Fruit fly (Drosophila melanogaster) whole organism, embryonic: ENCODE measurements around the gene CG10809.

Experiments used
- Abd-B ChIP-seq: fragments of 200-800 bp; sonication (Bioruptor generic); optimal IDR thresholded peaks from 2 replicates; lab custom pipeline; 2018; ENCODE audit warnings: missing biosample characterization, mild to moderate bottlenecking, missing genetic modification characterization, moderate library complexity
- CG11398 ChIP-seq: fragments of 200-800 bp; sonication (Bioruptor generic); optimal IDR thresholded peaks from 2 replicates; lab custom pipeline; 2016; ENCODE audit warnings: missing biosample characterization, missing genetic modification characterization
- CG13123 ChIP-seq: fragments of 200-800 bp; sonication (Bioruptor generic); optimal IDR thresholded peaks from 2 replicates; lab custom pipeline; 2016; ENCODE audit warnings: missing biosample characterization, missing genetic modification characterization
- CG13296 ChIP-seq: fragments of 200-800 bp; sonication (Bioruptor generic); optimal IDR thresholded peaks from 3 replicates; lab custom pipeline; 2018; ENCODE audit warnings: missing biosample characterization, mild to moderate bottlenecking, missing genetic modification characterization
- CG13894 ChIP-seq: fragments of 200-800 bp; sonication (Bioruptor generic); optimal IDR thresholded peaks from 3 replicates; lab custom pipeline; 2018; ENCODE audit warnings: missing biosample characterization, mild to moderate bottlenecking, missing genetic modification characterization, moderate library complexity
- CG14965 ChIP-seq: fragments of 200-800 bp; sonication (Bioruptor generic); optimal IDR thresholded peaks from 2 replicates; lab custom pipeline; 2016; ENCODE audit warnings: missing biosample characterization, missing genetic modification characterization, borderline replicate concordance
- CG15601 ChIP-seq: fragments of 200-800 bp; sonication (Bioruptor generic); optimal IDR thresholded peaks from 3 replicates; lab custom pipeline; 2019; ENCODE audit warnings: missing biosample characterization, mild to moderate bottlenecking, missing genetic modification characterization, moderate library complexity
- CG1647 ChIP-seq: fragments of 200-800 bp; sonication (Bioruptor generic); optimal IDR thresholded peaks from 3 replicates; lab custom pipeline; 2016; ENCODE audit warnings: missing biosample characterization, missing genetic modification characterization
- CG3847 ChIP-seq: fragments of 200-800 bp; sonication (Bioruptor generic); IDR thresholded peaks from 2 replicates; pipeline ENCODE4 v1.3.6; 2022; ENCODE audit warnings: missing biosample characterization, missing genetic modification characterization
- CG6175 ChIP-seq: fragments of 200-800 bp; sonication (Bioruptor generic); IDR thresholded peaks from 3 replicates; pipeline ENCODE4 v1.3.6; 2022; ENCODE audit warnings: missing biosample characterization, missing genetic modification characterization
- CG8359 ChIP-seq: fragments of 200-800 bp; sonication (Bioruptor generic); optimal IDR thresholded peaks from 2 replicates; lab custom pipeline; 2017; ENCODE audit warnings: missing biosample characterization, mild to moderate bottlenecking, missing genetic modification characterization, borderline replicate concordance
- CG9727 ChIP-seq: fragments of 200-800 bp; sonication (Bioruptor generic); optimal IDR thresholded peaks from 3 replicates; lab custom pipeline; 2017; ENCODE audit warnings: missing biosample characterization, mild to moderate bottlenecking, missing genetic modification characterization
- Dip2 ChIP-seq: fragments of 200-800 bp; sonication (Bioruptor generic); IDR thresholded peaks from 2 replicates; pipeline ENCODE4 v1.3.6; 2022; ENCODE audit warnings: missing biosample characterization, missing genetic modification characterization
- Eip74EF ChIP-seq, 2 experiments: fragments of 200-800 bp in 1 of 2; fragments of >200 bp in 1 of 2; sonication (Bioruptor generic) in 1 of 2; optimal IDR thresholded peaks; 2 replicates each; lab custom pipeline; 2017 to 2019; ENCODE audit warnings: missing biosample characterization in 2 of 2, missing genetic modification characterization in 2 of 2, mild to moderate bottlenecking in 1 of 2, moderate library complexity in 1 of 2
- Elba2 ChIP-seq: fragments of 200-800 bp; sonication (Bioruptor generic); optimal IDR thresholded peaks from 3 replicates; lab custom pipeline; 2016; ENCODE audit warnings: missing biosample characterization, missing genetic modification characterization
- GATAe ChIP-seq: fragments of 200-800 bp; sonication (Bioruptor generic); conservative IDR thresholded peaks from 2 replicates; pipeline ENCODE4 v1.3.6; 2022; ENCODE audit warnings: missing biosample characterization, missing genetic modification characterization
- H15 ChIP-seq: fragments of 200-800 bp; sonication (Bioruptor generic); IDR thresholded peaks from 3 replicates; pipeline ENCODE4 v1.3.6; 2022; ENCODE audit warnings: missing biosample characterization, missing genetic modification characterization
- HLH4C ChIP-seq: fragments of 200-800 bp; sonication (Bioruptor generic); IDR thresholded peaks from 3 replicates; pipeline ENCODE4 v1.3.6; 2022; ENCODE audit warnings: missing biosample characterization, missing genetic modification characterization; ENCODE audit not compliant: partially characterized antibody
- HmgD ChIP-seq: fragments of 200-800 bp; sonication (Bioruptor generic); optimal IDR thresholded peaks from 3 replicates; lab custom pipeline; 2016; ENCODE audit warnings: missing biosample characterization, missing genetic modification characterization
- Hmx ChIP-seq: fragments of 200-800 bp; sonication (Bioruptor generic); optimal IDR thresholded peaks from 2 replicates; lab custom pipeline; 2016; ENCODE audit warnings: missing biosample characterization, missing genetic modification characterization
- NC2β ChIP-seq: fragments of 200-800 bp; sonication (Bioruptor generic); optimal IDR thresholded peaks from 2 replicates; lab custom pipeline; 2016; ENCODE audit warnings: missing biosample characterization, missing genetic modification characterization
- Nf-YB ChIP-seq: fragments of 200-800 bp; sonication (Bioruptor generic); optimal IDR thresholded peaks from 3 replicates; lab custom pipeline; 2019; ENCODE audit warnings: missing biosample characterization, mild to moderate bottlenecking, missing genetic modification characterization, moderate library complexity
- NfI ChIP-seq: fragments of 200-800 bp; sonication (Bioruptor generic); optimal IDR thresholded peaks from 3 replicates; lab custom pipeline; 2018; ENCODE audit warnings: missing biosample characterization, mild to moderate bottlenecking, missing genetic modification characterization, moderate library complexity
- Pdp1 ChIP-seq, 2 experiments: fragments of 200-800 bp; sonication (Bioruptor generic); optimal IDR thresholded peaks; 3 replicates each; lab custom pipeline; 2016; ENCODE audit warnings: missing biosample characterization in 2 of 2, missing genetic modification characterization in 2 of 2, mild to moderate bottlenecking in 1 of 2, moderate library complexity in 1 of 2
- Sin3A ChIP-seq: fragments of >200 bp; optimal IDR thresholded peaks from 2 replicates; lab custom pipeline; 2018
- Six4 ChIP-seq: fragments of 200-800 bp; sonication (Bioruptor generic); optimal IDR thresholded peaks from 2 replicates; lab custom pipeline; 2016; ENCODE audit warnings: missing biosample characterization, missing genetic modification characterization
- Sox100B ChIP-seq: fragments of 200-800 bp; sonication (Bioruptor generic); optimal IDR thresholded peaks from 3 replicates; lab custom pipeline; 2018; ENCODE audit warnings: missing biosample characterization, mild to moderate bottlenecking, missing genetic modification characterization
- Usf ChIP-seq: fragments of 200-800 bp; sonication (Bioruptor generic); optimal IDR thresholded peaks from 2 replicates; lab custom pipeline; 2017; ENCODE audit warnings: missing genotype, missing biosample characterization, missing genetic modification characterization
- az2 ChIP-seq: fragments of 200-800 bp; sonication (Bioruptor generic); optimal IDR thresholded peaks from 3 replicates; lab custom pipeline; 2016; ENCODE audit warnings: missing biosample characterization, missing genetic modification characterization
- caup ChIP-seq: fragments of 200-800 bp; sonication (Bioruptor generic); optimal IDR thresholded peaks from 3 replicates; lab custom pipeline; 2017; ENCODE audit warnings: missing biosample characterization, mild to moderate bottlenecking, missing genetic modification characterization, moderate library complexity; ENCODE audit not compliant: severe bottlenecking
- chinmo ChIP-seq: fragments of 200-800 bp; sonication (Bioruptor generic); IDR thresholded peaks from 4 replicates; pipeline ENCODE4 v1.3.6; 2022; ENCODE audit warnings: missing biosample characterization, missing genetic modification characterization; ENCODE audit not compliant: partially characterized antibody
- ci ChIP-seq: fragments of 200-800 bp; sonication (Bioruptor generic); IDR thresholded peaks from 3 replicates; pipeline ENCODE4 v1.3.6; 2022; ENCODE audit warnings: missing biosample characterization, missing genetic modification characterization
- emc ChIP-seq: fragments of 200-800 bp; sonication (Bioruptor generic); optimal IDR thresholded peaks from 2 replicates; lab custom pipeline; 2016; ENCODE audit warnings: missing biosample characterization, missing genetic modification characterization
- hb ChIP-seq: fragments of 200-800 bp; sonication (Bioruptor generic); IDR thresholded peaks from 3 replicates; pipeline ENCODE4 v1.3.6; 2022; ENCODE audit warnings: missing biosample characterization, missing genetic modification characterization; ENCODE audit not compliant: partially characterized antibody
- hbn ChIP-seq: fragments of 200-800 bp; sonication (Bioruptor generic); IDR thresholded peaks from 2 replicates; pipeline ENCODE4 v1.3.6; 2022; ENCODE audit warnings: missing biosample characterization, missing genetic modification characterization; ENCODE audit not compliant: partially characterized antibody
- her ChIP-seq: fragments of 200-800 bp; sonication (Bioruptor generic); optimal IDR thresholded peaks from 2 replicates; lab custom pipeline; 2016; ENCODE audit warnings: missing biosample characterization, missing genetic modification characterization
- insv ChIP-seq, 2 experiments: fragments of 200-800 bp; sonication (Bioruptor generic); optimal IDR thresholded peaks; 3 replicates each; lab custom pipeline; 2016 to 2018; ENCODE audit warnings: missing biosample characterization in 2 of 2, missing genetic modification characterization in 2 of 2
- inv ChIP-seq: fragments of 200-800 bp; sonication (Bioruptor generic); IDR thresholded peaks from 2 replicates; pipeline ENCODE4 v1.3.6; 2022; ENCODE audit warnings: missing biosample characterization, missing genetic modification characterization; ENCODE audit not compliant: partially characterized antibody
- jumu ChIP-seq: fragments of 200-800 bp; sonication (Bioruptor generic); optimal IDR thresholded peaks from 3 replicates; lab custom pipeline; 2016; ENCODE audit warnings: missing biosample characterization, missing genetic modification characterization
- lilli ChIP-seq: fragments of 200-800 bp; sonication (Bioruptor generic); optimal IDR thresholded peaks from 3 replicates; lab custom pipeline; 2016; ENCODE audit warnings: missing biosample characterization, missing genetic modification characterization
- luna ChIP-seq: fragments of 200-800 bp; sonication (Bioruptor generic); optimal IDR thresholded peaks from 2 replicates; lab custom pipeline; 2016; ENCODE audit warnings: missing biosample characterization, missing genetic modification characterization
- nom ChIP-seq: fragments of 200-800 bp; sonication (Bioruptor generic); optimal IDR thresholded peaks from 2 replicates; lab custom pipeline; 2017; ENCODE audit warnings: missing biosample characterization, missing genetic modification characterization, mild to moderate bottlenecking, moderate library complexity, missing genetic modification reagents
- peb ChIP-seq: fragments of 200-800 bp; sonication (Bioruptor generic); IDR thresholded peaks from 2 replicates; pipeline ENCODE4 v1.3.6; 2022; ENCODE audit warnings: missing biosample characterization, missing genetic modification characterization
- pros ChIP-seq: fragments of 200-800 bp; sonication (Bioruptor generic); optimal IDR thresholded peaks from 3 replicates; lab custom pipeline; 2019; ENCODE audit warnings: missing biosample characterization, mild to moderate bottlenecking, missing genetic modification characterization, moderate library complexity
- salm ChIP-seq: fragments of 200-800 bp; sonication (Bioruptor generic); optimal IDR thresholded peaks from 2 replicates; lab custom pipeline; 2018; ENCODE audit warnings: missing biosample characterization, mild to moderate bottlenecking, missing genetic modification characterization
- shn ChIP-seq: fragments of 200-800 bp; sonication (Bioruptor generic); optimal IDR thresholded peaks from 3 replicates; lab custom pipeline; 2016; ENCODE audit warnings: missing biosample characterization, missing genetic modification characterization
- sima ChIP-seq: fragments of 200-800 bp; sonication (Bioruptor generic); optimal IDR thresholded peaks from 2 replicates; lab custom pipeline; 2016; ENCODE audit warnings: missing biosample characterization, missing genetic modification characterization
- sna ChIP-seq: fragments of 200-800 bp; sonication (Bioruptor generic); IDR thresholded peaks from 2 replicates; pipeline ENCODE4 v1.3.6; 2022; ENCODE audit warnings: missing biosample characterization, missing genetic modification characterization; ENCODE audit not compliant: partially characterized antibody
- stwl ChIP-seq: fragments of 200-800 bp; sonication (Bioruptor generic); optimal IDR thresholded peaks from 3 replicates; lab custom pipeline; 2018; ENCODE audit warnings: missing biosample characterization, mild to moderate bottlenecking, missing genetic modification characterization, moderate library complexity
- trem ChIP-seq: fragments of 200-800 bp; optimal IDR thresholded peaks from 3 replicates; lab custom pipeline; 2019; ENCODE audit warnings: missing biosample characterization, mild to moderate bottlenecking, missing genetic modification characterization, moderate library complexity

The CG10809 gene

DNA sequence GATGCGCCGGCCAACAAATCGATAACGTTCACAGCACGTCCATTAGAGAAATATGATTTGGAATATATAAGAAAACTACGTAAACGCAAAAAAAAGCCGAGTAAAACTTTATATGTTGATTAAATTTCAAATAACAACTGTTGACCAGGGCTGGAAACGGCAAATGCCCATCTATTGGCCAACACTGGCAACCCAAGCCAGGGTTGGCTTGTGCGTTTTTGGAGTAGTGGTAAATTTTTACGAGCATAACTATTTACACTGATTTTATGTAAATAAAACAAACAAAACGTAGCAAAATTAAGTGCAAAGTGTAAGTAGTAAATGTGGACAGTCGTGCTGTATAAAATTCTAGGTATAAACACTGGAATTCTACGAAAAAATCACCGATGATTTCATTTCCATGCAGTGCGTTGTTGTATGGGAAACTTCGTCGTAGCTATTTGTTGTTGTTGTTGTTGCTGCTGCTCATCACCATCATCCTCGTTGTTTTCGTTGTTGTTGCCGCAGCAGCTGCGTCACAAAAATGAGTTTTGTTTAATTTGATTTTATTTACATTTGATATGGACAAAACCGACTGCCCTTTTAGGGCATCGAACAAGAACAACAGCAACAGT is 39.5 kb upstream of the CG10809 start, which contains the start of gene nudE (continued):
- no peak for TF ChIP-seq CG11398 (GFP tag; lab: Kevin White, UChicago)
- no peak for TF ChIP-seq CG9727 (GFP tag; lab: Kevin White, UChicago)
- no peak for TF ChIP-seq hb
- TF ChIP-seq stwl (tag; lab: Kevin White, UChicago): peak; percentile 61
- TF ChIP-seq Usf (GFP tag; lab: Kevin White, UChicago): no peak
- TF ChIP-seq salm (tag; lab: Kevin White, UChicago): no peak
- TF ChIP-seq luna: no peak
- no peak for TF ChIP-seq insv (GFP tag; optimal IDR thresholded peaks at IDR 0.05; lab: Kevin White, UChicago)
- TF ChIP-seq Sox100B (GFP tag; lab: Kevin White, UChicago): no peak
- TF ChIP-seq NC2β (GFP tag; lab: Kevin White, UChicago): no peak
- no peak for TF ChIP-seq sima (GFP tag; lab: Kevin White, UChicago)
- peak; percentile 26 for TF ChIP-seq jumu (GFP tag; lab: Kevin White, UChicago)
- TF ChIP-seq HmgD: peak; percentile 10
- no peak for TF ChIP-seq CG13894 (tag; lab: Kevin White, UChicago)
- no peak for TF ChIP-seq CG15601 (tag; lab: Kevin White, UChicago)
- no peak for TF ChIP-seq CG1647
- TF ChIP-seq Six4 (GFP tag; lab: Kevin White, UChicago): no peak
- TF ChIP-seq shn (GFP tag; lab: Kevin White, UChicago): no peak
- TF ChIP-seq chinmo: no peak
- TF ChIP-seq CG3847 (GFP tag; lab: Robert Waterston, UW): peak; percentile 60
- TF ChIP-seq H15: no peak
- peak; percentile 12 for TF ChIP-seq her (GFP tag; lab: Kevin White, UChicago)
- no peak for TF ChIP-seq pros (GFP tag; lab: Kevin White, UChicago)
- no peak for TF ChIP-seq Nf-YB (GFP tag; lab: Kevin White, UChicago)
- TF ChIP-seq caup: peak; percentile 56
- no peak for TF ChIP-seq CG13296 (GFP tag; lab: Kevin White, UChicago)
- no peak for TF ChIP-seq NfI
- TF ChIP-seq nom (GFP tag; lab: Kevin White, UChicago): no peak
- peak; percentile 51 for TF ChIP-seq Sin3A (lab: Kevin White, UChicago)
- no peak for TF ChIP-seq GATAe (GFP tag; lab: Robert Waterston, UW)
- no peak for TF ChIP-seq CG13123 (GFP tag; lab: Kevin White, UChicago)
- no peak for TF ChIP-seq hbn (GFP tag; lab: Robert Waterston, UW)
- TF ChIP-seq trem: peak; percentile 28
- TF ChIP-seq Eip74EF (GFP tag; optimal IDR thresholded peaks at IDR 0.05; lab: Kevin White, UChicago): no peak
- no peak for TF ChIP-seq Hmx (GFP tag; lab: Kevin White, UChicago)
- TF ChIP-seq ci (GFP tag; lab: Robert Waterston, UW): no peak
- peak; percentile 27 for TF ChIP-seq lilli (GFP tag; lab: Kevin White, UChicago)
- no peak for TF ChIP-seq CG14965
- peak in 1 of 2 experiments; percentile 18 for TF ChIP-seq Pdp1 (GFP tag; optimal IDR thresholded peaks at IDR 0.05; lab: Kevin White, UChicago)
- TF ChIP-seq sna (GFP tag; lab: Robert Waterston, UW): no peak
- TF ChIP-seq Elba2: no peak
- no peak for TF ChIP-seq peb (GFP tag; lab: Robert Waterston, UW)
- TF ChIP-seq Abd-B: peak; percentile 68
- TF ChIP-seq CG6175 (GFP tag; lab: Robert Waterston, UW): no peak
- TF ChIP-seq HLH4C (GFP tag; lab: Robert Waterston, UW): no peak
- no peak for TF ChIP-seq inv (GFP tag; lab: Robert Waterston, UW)
- no peak for TF ChIP-seq CG8359 (GFP tag; lab: Kevin White, UChicago)
- TF ChIP-seq Dip2 (GFP tag; lab: Robert Waterston, UW): no peak
- no peak for TF ChIP-seq az2 (GFP tag; lab: Kevin White, UChicago)
- TF ChIP-seq emc (GFP tag; lab: Kevin White, UChicago): no peak
